Worm (Caenorhabditis elegans) whole organism, early embryonic: ENCODE data around the gene marb-1.
"Not testable (repeated sequence)": the region's sequence is repeated elsewhere in the genome, so short reads cannot be mapped to it uniquely, and the experiment has no call there.

Source experiments
- B0310.2 ChIP-seq: sonication (generic microtip); optimal IDR thresholded peaks from 2 replicates; lab custom pipeline; 2016; ENCODE audit warnings: mild to moderate bottlenecking, missing genetic modification characterization, missing compliant biosample characterization
- F13C5.2 ChIP-seq: sonication (generic microtip); optimal IDR thresholded peaks from 2 replicates; lab custom pipeline; 2017; ENCODE audit warnings: mild to moderate bottlenecking, missing genetic modification characterization, inconsistent platforms, missing compliant biosample characterization
- aly-1 ChIP-seq: sonication (generic microtip); optimal IDR thresholded peaks from 2 replicates; lab custom pipeline; 2016; ENCODE audit warnings: missing genetic modification characterization, missing compliant biosample characterization
- ama-1 ChIP-seq: fragments of 150-350 bp; optimal IDR thresholded peaks from 2 replicates; lab custom pipeline; 2014
- ceh-13 ChIP-seq: fragments of 200-800 bp; sonication (Bioruptor generic); optimal IDR thresholded peaks from 2 replicates; lab custom pipeline; 2018; ENCODE audit warnings: mild to moderate bottlenecking, missing genetic modification characterization, missing compliant biosample characterization
- ceh-36 ChIP-seq: sonication (generic microtip); optimal IDR thresholded peaks from 2 replicates; lab custom pipeline; 2016; ENCODE audit warnings: missing genetic modification characterization, inconsistent platforms, missing compliant biosample characterization
- ets-7 ChIP-seq: sonication (generic microtip); optimal IDR thresholded peaks from 2 replicates; lab custom pipeline; 2016; ENCODE audit warnings: missing genotype, missing genetic modification characterization, missing compliant biosample characterization
- flt-1 ChIP-seq: fragments of 200-800 bp; sonication (Bioruptor generic); IDR thresholded peaks from 2 replicates; pipeline ENCODE4 v1.3.6; 2022; ENCODE audit warnings: missing genetic modification characterization, missing compliant biosample characterization
- hmbx-1 ChIP-seq: sonication (generic microtip); optimal IDR thresholded peaks from 2 replicates; lab custom pipeline; 2016; ENCODE audit warnings: mild to moderate bottlenecking, missing genetic modification characterization, missing compliant biosample characterization
- hmg-4 ChIP-seq: fragments of 200-800 bp; sonication (Bioruptor generic); optimal IDR thresholded peaks from 2 replicates; lab custom pipeline; 2018; ENCODE audit warnings: mild to moderate bottlenecking, missing genetic modification characterization, missing compliant biosample characterization
- hnd-1 ChIP-seq: sonication (generic microtip); optimal IDR thresholded peaks from 2 replicates; lab custom pipeline; 2016; ENCODE audit warnings: missing genetic modification characterization, missing compliant biosample characterization
- pes-1 ChIP-seq: fragments of 200-800 bp; sonication (Bioruptor generic); IDR thresholded peaks from 2 replicates; pipeline ENCODE4 v1.3.6; 2022; ENCODE audit warnings: missing genetic modification reagents, missing genetic modification characterization, missing compliant biosample characterization
- scrt-1 ChIP-seq: fragments of 200-800 bp; sonication (Bioruptor generic); IDR thresholded peaks from 2 replicates; pipeline ENCODE4 v1.3.6; 2022; ENCODE audit warnings: missing genetic modification characterization, missing compliant biosample characterization
- sea-1 ChIP-seq: fragments of 200-800 bp; sonication (Bioruptor generic); conservative IDR thresholded peaks from 2 replicates; pipeline ENCODE4 v1.3.6; 2022; ENCODE audit warnings: missing genetic modification characterization, missing compliant biosample characterization
- tbx-11 ChIP-seq: fragments of 200-800 bp; sonication (Bioruptor generic); IDR thresholded peaks from 2 replicates; pipeline ENCODE4 v1.3.6; 2022; ENCODE audit warnings: missing genetic modification characterization, missing compliant biosample characterization
- tbx-37 ChIP-seq: fragments of 200-800 bp; sonication (Bioruptor generic); conservative IDR thresholded peaks from 2 replicates; pipeline ENCODE4 v1.3.6; 2022; ENCODE audit warnings: missing genetic modification reagents, missing genetic modification characterization, missing compliant biosample characterization
- tra-4 ChIP-seq: sonication (generic microtip); optimal IDR thresholded peaks from 2 replicates; lab custom pipeline; 2017; ENCODE audit warnings: missing genetic modification characterization, missing compliant biosample characterization

marb-1 gene

ce11 chrIV:12197679-12198078 is 11.1 kb downstream of the marb-1 start:
- TF ChIP-seq tbx-37 (GFP tag; lab: Robert Waterston, UW) (no peak), hmg-4 (GFP tag; lab: Kevin White, UChicago) (no peak), flt-1 (GFP tag; lab: Robert Waterston, UW) (no peak), ama-1 (lab: Kevin White, UChicago) (no peak)

ce11 chrIV:12196608-12197007 is 12.2 kb downstream of the marb-1 start:
- TF ChIP-seq tra-4 (no peak), ets-7 (tag; lab: Kevin White, UChicago) (no peak), flt-1 (GFP tag; lab: Robert Waterston, UW) (no peak), ceh-36 (tag; lab: Kevin White, UChicago) (no peak), sea-1 (GFP tag; lab: Robert Waterston, UW) (no peak), ama-1 (lab: Kevin White, UChicago) (no peak), tbx-11 (GFP tag; lab: Robert Waterston, UW) (no peak), B0310.2 (tag; lab: Kevin White, UChicago) (no peak), hmg-4 (GFP tag; lab: Kevin White, UChicago) (no peak), ceh-13 (GFP tag; lab: Kevin White, UChicago) (no peak), aly-1 (tag; lab: Kevin White, UChicago) (no peak), hnd-1 (tag; lab: Kevin White, UChicago) (no peak), pes-1 (GFP tag; lab: Robert Waterston, UW) (no peak), scrt-1 (GFP tag; lab: Robert Waterston, UW) (no peak), F13C5.2 (tag; lab: Kevin White, UChicago) (no peak)

ce11 chrIV:12194668-12195067 is 14.1 kb downstream of the marb-1 start:
- no peak for TF ChIP-seq tra-4
- TF ChIP-seq scrt-1 (GFP tag; lab: Robert Waterston, UW), result no peak
- TF ChIP-seq pes-1 (GFP tag; lab: Robert Waterston, UW), result no peak
- TF ChIP-seq tbx-37 (GFP tag; lab: Robert Waterston, UW), result no peak
- TF ChIP-seq sea-1 (GFP tag; lab: Robert Waterston, UW), result no peak
- no peak for TF ChIP-seq F13C5.2 (tag; lab: Kevin White, UChicago)
- no peak for TF ChIP-seq ets-7 (tag; lab: Kevin White, UChicago)
- no peak for TF ChIP-seq hmbx-1 (tag; lab: Kevin White, UChicago)
- no peak for TF ChIP-seq B0310.2 (tag; lab: Kevin White, UChicago)
- TF ChIP-seq aly-1 (tag; lab: Kevin White, UChicago), result no peak
- no peak for TF ChIP-seq hmg-4 (GFP tag; lab: Kevin White, UChicago)

ce11 chrIV:12193338-12193737 is 15.5 kb downstream of the marb-1 start:
- TF ChIP-seq pes-1 (GFP tag; lab: Robert Waterston, UW) (no peak), B0310.2 (tag; lab: Kevin White, UChicago) (no peak), hmbx-1 (tag; lab: Kevin White, UChicago) (no peak), ceh-13 (GFP tag; lab: Kevin White, UChicago) (no peak), tbx-11 (GFP tag; lab: Robert Waterston, UW) (no peak)

DNA sequence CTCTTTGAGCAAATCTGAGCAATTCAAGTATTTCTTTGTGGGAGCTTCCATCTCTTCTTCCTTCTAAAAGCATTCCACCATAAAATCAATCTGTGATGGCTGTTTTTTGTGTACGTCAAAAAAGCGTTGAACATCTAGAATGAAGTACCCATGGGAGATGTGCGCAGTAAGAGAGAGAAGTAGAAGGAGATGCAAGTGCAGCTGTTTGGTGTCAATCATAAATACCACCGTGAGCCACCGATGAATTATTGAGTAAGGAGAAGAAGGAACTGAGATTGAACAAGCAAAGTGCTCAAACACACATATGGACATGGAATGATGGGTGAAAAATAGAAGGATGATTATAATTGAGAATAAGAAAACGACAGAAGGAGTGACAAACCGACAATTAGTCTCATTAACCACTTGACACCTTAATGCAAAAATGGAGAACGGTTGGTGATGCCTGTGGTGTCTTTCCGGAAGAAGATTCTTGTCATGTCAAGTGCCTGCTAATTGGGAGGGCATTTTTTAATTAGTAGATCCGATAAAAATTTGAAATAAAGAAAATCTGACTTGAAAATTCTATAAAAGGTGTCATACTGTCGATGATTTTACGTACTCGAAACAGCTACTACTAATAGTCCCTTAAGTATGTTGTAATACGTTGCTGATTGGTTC is 16.6 kb downstream of the marb-1 start:
- TF ChIP-seq F13C5.2 (tag; lab: Kevin White, UChicago), result no peak
- TF ChIP-seq hmbx-1 (tag; lab: Kevin White, UChicago), result no peak
- TF ChIP-seq ets-7 (tag; lab: Kevin White, UChicago), result no peak
- no peak for TF ChIP-seq ceh-36 (tag; lab: Kevin White, UChicago)
- TF ChIP-seq pes-1 (GFP tag; lab: Robert Waterston, UW), result no peak
- no peak for TF ChIP-seq scrt-1 (GFP tag; lab: Robert Waterston, UW)
- TF ChIP-seq hnd-1 (tag; lab: Kevin White, UChicago), result no peak
- TF ChIP-seq aly-1 (tag; lab: Kevin White, UChicago), result no peak
- no peak for TF ChIP-seq tbx-11 (GFP tag; lab: Robert Waterston, UW)
- TF ChIP-seq B0310.2 (tag; lab: Kevin White, UChicago), result no peak
- TF ChIP-seq hmg-4 (GFP tag; lab: Kevin White, UChicago), result no peak
- TF ChIP-seq sea-1 (GFP tag; lab: Robert Waterston, UW), result no peak
- TF ChIP-seq ama-1 (lab: Kevin White, UChicago), result no peak
- no peak for TF ChIP-seq flt-1 (GFP tag; lab: Robert Waterston, UW)
- TF ChIP-seq tra-4, result no peak
- no peak for TF ChIP-seq ceh-13 (GFP tag; lab: Kevin White, UChicago)
- no peak for TF ChIP-seq tbx-37 (GFP tag; lab: Robert Waterston, UW)

- TF ChIP-seq hmg-4 (GFP tag; lab: Kevin White, UChicago); scrt-1 (GFP tag; lab: Robert Waterston, UW); ceh-13 (GFP tag; lab: Kevin White, UChicago): not testable (repeated sequence)
Observed at ce11 chrIV:12178235-12178634, 30.6 kb downstream of the marb-1 start, which contains the start of gene nlr-1. Gene nlr-1, minus strand, starts transcription at chrIV:12178335.

- TF ChIP-seq flt-1 (GFP tag; lab: Robert Waterston, UW), result peak; percentile 56; the same call in 1 of the 2 replicates
Observed at ce11 chrIV:12170396-12170795, 38.4 kb downstream of the marb-1 start.

ce11 chrIV:12167944-12168343 is 40.9 kb downstream of the marb-1 start, which contains the start of gene F20B10.3:
Gene F20B10.3, plus strand, starts transcription at chrIV:12168244.
- TF ChIP-seq scrt-1 (GFP tag; lab: Robert Waterston, UW) (no peak), flt-1 (GFP tag; lab: Robert Waterston, UW) (no peak), F13C5.2 (tag; lab: Kevin White, UChicago) (no peak)
